Fruit fly (Drosophila melanogaster) whole organism, larva: Measurements from ENCODE around the gene mRpL3.

ENCODE experiments used
- noc ChIP-seq: fragments of 200-800 bp; sonication (Bioruptor generic); optimal IDR thresholded peaks from 3 replicates; lab custom pipeline; 2019; ENCODE audit warnings: missing biosample characterization, mild to moderate bottlenecking, missing genetic modification characterization, moderate library complexity

mRpL3 gene

dm6 chrX:15760447-15761297 lies at the start of gene mRpL3, which contains the start of gene Graf:
TSS of gene mRpL3 (plus strand) at chrX:15761248.
TSS of gene Graf (minus strand) at chrX:15760733.
- no peak for TF ChIP-seq noc (tag; lab: Kevin White, UChicago)

DNA sequence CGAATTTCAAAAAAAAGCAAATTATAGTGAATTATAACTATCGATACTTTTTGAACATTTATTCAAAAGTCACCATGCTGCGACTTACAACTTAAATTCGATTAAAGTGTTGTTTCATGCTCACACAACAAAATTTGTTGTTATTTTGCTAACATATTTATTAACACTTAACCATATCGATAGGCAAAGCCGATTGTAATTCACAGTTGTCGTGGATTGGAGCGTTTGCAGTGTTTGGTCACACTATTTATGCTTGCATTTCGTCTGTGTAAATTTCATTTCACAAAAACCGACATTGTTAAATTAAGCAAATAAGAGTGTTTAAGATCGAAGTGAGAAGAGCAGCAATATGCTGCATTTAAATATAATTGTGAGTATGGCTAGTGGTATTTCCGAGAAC lies 48.6 kb upstream of the mRpL3 start, which contains the start of gene HUWE1:
Gene HUWE1, plus strand, starts transcription at position 220 of the 400 bp plus-strand sequence.
- no peak for TF ChIP-seq noc (tag; lab: Kevin White, UChicago)

DNA sequence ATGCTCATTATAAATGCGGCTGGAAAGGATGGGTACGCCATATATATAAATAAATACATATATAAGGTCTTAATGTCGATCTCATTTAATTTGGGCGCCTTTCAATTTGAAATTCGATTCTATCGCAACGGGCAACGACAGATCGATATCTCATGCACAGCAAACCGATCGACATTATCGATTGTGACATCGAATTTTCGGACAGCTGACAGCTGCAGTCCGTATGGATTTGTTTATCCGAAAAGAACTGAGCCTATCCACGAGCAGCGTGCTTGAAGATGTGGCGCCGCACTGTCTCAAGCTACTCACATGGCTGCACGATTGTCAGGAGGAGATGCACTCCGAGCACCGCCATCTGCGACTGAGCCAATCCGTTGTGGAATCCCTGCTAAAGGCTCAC lies 29.1 kb upstream of the mRpL3 start, which contains the start of gene CG8191:
Gene CG8191, plus strand, starts transcription at position 211 of the 400 bp plus-strand sequence.
- TF ChIP-seq noc (tag; lab: Kevin White, UChicago), result no peak

dm6 chrX:15733192-15733892 lies 27.7 kb upstream of the mRpL3 start:
- no peak for TF ChIP-seq noc (tag; lab: Kevin White, UChicago)

DNA sequence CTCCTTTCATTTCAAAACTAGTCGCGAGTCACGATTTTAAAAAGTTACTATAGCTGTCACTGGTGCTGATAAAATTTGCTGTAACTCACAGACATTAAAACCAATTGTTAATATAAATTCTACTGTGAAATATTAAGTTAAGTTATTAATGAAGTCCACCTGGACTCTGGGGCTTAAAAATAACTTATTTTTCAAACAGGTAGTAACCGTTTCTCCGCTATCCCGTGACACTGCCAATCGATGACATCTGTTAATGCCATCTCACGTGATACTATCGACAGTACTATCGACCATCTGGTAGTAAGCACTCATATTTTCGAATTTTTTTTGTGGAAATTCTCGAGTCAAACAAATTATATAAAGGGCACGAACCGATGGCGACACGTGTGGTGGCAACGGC lies 27.1 kb upstream of the mRpL3 start, which contains the start of the genes CG12379 and MagR:
Gene CG12379, minus strand, starts transcription at position 2 of the 400 bp plus-strand sequence.
Gene MagR, plus strand, starts transcription at position 276 of the 400 bp plus-strand sequence.
- peak; percentile 76 for TF ChIP-seq noc (tag; lab: Kevin White, UChicago)

DNA sequence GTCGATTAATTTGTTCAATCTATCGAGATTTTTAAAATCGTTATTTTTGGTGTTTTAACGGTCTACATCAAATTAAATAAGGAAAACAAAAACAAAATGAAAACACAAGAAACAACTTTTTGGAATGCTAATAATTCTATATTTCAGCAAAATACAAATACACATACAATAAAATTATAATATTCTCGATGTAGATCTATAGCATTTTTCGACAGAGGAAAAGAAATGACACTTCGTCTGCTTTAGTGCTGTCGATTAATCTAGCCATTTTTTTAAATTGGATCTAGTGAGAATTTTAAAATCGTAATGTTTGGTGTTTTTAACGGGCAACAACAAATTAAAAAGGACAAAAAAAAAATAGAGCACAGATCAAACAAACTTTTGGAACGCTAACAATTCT lies 23.9 kb upstream of the mRpL3 start, which contains the start of gene Arp6:
Gene Arp6, minus strand, starts transcription at position 11 of the 400 bp plus-strand sequence.
- no peak for TF ChIP-seq noc (tag; lab: Kevin White, UChicago)

DNA sequence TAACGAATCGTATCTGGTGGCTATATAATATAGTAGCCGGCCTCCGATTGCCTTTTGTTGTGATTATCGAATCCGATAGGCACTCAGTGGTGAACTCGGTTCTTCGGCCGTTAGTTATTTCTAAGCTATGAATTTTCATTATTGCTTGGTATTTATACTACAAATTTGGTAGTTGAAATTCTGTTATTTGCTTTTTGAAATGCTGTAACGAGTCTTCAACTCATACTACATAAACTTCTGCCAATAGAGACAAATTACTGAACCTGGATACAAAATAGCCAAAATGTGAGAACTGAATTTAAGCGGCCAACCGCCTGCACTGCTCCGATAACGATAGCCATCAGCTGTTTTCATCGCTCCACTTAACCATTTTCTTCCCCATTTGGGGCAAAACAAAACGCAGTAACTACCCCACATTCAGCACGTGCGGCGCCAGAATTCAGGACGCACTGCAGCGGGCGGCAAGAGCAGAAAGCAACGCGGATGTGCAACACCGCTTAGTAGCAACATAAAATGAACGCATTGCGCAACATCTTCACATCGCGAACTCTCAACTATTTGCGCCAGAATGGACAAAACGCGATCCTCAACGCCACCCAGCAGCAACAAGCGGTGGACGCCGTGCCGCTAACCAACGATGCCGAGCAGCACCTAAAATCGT lies 22.0 kb upstream of the mRpL3 start, which contains the start of the genes CG11679 and CG8206:
Gene CG11679, minus strand, starts transcription at position 65 of the 661 bp plus-strand sequence.
Gene CG8206, plus strand, starts transcription at position 341 of the 661 bp plus-strand sequence.
- peak; percentile 63 for TF ChIP-seq noc (tag; lab: Kevin White, UChicago)

dm6 chrX:15740288-15740726 lies 20.7 kb upstream of the mRpL3 start:
- TF ChIP-seq noc (tag; lab: Kevin White, UChicago), result peak; percentile 91

DNA sequence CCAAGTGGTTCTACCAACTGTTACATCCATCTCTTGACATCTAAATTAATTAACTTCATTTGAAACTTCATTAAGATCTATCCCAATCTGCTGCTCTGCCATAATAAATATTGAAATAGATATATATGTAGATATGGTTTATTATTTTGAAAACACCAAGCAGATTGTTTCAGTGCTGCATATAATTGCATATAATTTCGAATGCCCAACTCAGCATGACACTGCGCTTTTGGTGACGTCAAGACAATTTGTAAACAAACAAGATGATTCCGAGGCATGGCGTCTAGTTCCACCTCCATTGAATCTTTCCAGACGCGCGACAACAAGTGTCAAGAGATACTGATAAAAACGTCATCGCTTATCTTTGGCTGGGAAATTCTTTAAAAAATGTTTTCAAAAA lies 20.2 kb upstream of the mRpL3 start:
- TF ChIP-seq noc (tag; lab: Kevin White, UChicago), result peak; percentile 25

- no peak for TF ChIP-seq noc (tag; lab: Kevin White, UChicago)
Measured at dm6 chrX:15745905-15746681, 15.0 kb upstream of the mRpL3 start, which contains the start of the genes CG8944 and CCT6. TSS of gene CG8944 (minus strand) at chrX:15746231. TSS of gene CCT6 (plus strand) at chrX:15746648.

- no peak for TF ChIP-seq noc (tag; lab: Kevin White, UChicago)
Measured at dm6 chrX:15746682-15747196, 14.3 kb upstream of the mRpL3 start.

DNA sequence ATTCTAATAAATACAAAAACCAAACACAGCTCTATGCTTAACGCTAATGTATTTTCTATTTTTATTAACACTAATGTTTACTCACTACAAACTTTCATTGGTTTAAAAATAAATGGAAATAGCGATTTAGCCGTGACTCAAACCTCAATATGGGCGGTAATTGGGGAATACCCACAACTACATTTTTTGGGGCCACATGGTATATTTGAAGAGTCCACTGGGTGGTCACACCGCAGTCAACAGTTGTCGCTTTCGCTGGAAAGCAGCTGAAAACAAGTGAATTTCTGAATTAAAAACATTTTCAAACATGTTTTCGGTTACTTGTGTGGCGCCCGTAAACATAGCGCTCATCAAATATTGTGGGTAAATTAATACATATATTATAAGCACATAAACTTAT lies 12.1 kb upstream of the mRpL3 start, which contains the start of gene Mvd:
Gene Mvd, plus strand, starts transcription at position 222 of the 400 bp plus-strand sequence.
- no peak for TF ChIP-seq noc (tag; lab: Kevin White, UChicago)

- TF ChIP-seq noc (tag; lab: Kevin White, UChicago), result no peak
Measured at dm6 chrX:15756018-15756417, 5.0 kb upstream of the mRpL3 start, which contains the start of gene CG8260. TSS of gene CG8260 (plus strand) at chrX:15756318.

dm6 chrX:15758692-15759240 lies 2.3 kb upstream of the mRpL3 start:
- peak; percentile 56 for TF ChIP-seq noc (tag; lab: Kevin White, UChicago)
